Fruit fly (Drosophila melanogaster) whole organism, embryonic: ENCODE measurements around the gene Tsen2.

Experiments
- Adf1 ChIP-seq: fragments of 200-800 bp; sonication (Bioruptor generic); IDR thresholded peaks from 2 replicates; pipeline ENCODE4 v1.3.6; 2022; ENCODE audit warnings: missing biosample characterization, missing genetic modification characterization
- CG10209 ChIP-seq: fragments of 200-800 bp; sonication (Bioruptor generic); optimal IDR thresholded peaks from 3 replicates; lab custom pipeline; 2017; ENCODE audit warnings: missing biosample characterization, mild to moderate bottlenecking, missing genetic modification characterization, missing genetic modification reagents
- CG10321 ChIP-seq: fragments of 200-800 bp; sonication (Bioruptor generic); IDR thresholded peaks from 2 replicates; pipeline ENCODE4 v1.3.6; 2022; ENCODE audit warnings: missing biosample characterization, missing genetic modification characterization
- CG11456 ChIP-seq: fragments of 200-800 bp; sonication (Bioruptor generic); IDR thresholded peaks from 3 replicates; pipeline ENCODE4 v1.3.6; 2022; ENCODE audit warnings: missing biosample characterization, missing genetic modification characterization
- CG12071 ChIP-seq: fragments of 200-800 bp; sonication (Bioruptor generic); optimal IDR thresholded peaks from 3 replicates; lab custom pipeline; 2018; ENCODE audit warnings: missing biosample characterization, mild to moderate bottlenecking, missing genetic modification characterization
- CG12155 ChIP-seq: fragments of 200-800 bp; sonication (Bioruptor generic); optimal IDR thresholded peaks from 3 replicates; lab custom pipeline; 2016; ENCODE audit warnings: missing biosample characterization, missing genetic modification characterization
- CG13775 ChIP-seq: fragments of 200-800 bp; sonication (Bioruptor generic); optimal IDR thresholded peaks from 3 replicates; lab custom pipeline; 2017; ENCODE audit warnings: missing biosample characterization, mild to moderate bottlenecking, missing genetic modification characterization
- CG14710 ChIP-seq: fragments of 200-800 bp; sonication (Bioruptor generic); optimal IDR thresholded peaks from 3 replicates; lab custom pipeline; 2019; ENCODE audit warnings: missing biosample characterization, mild to moderate bottlenecking, missing genetic modification characterization, moderate library complexity
- CG14965 ChIP-seq: fragments of 200-800 bp; sonication (Bioruptor generic); optimal IDR thresholded peaks from 2 replicates; lab custom pipeline; 2016; ENCODE audit warnings: missing biosample characterization, missing genetic modification characterization, borderline replicate concordance
- CG15073 ChIP-seq: fragments of 200-800 bp; sonication (Bioruptor generic); optimal IDR thresholded peaks from 2 replicates; lab custom pipeline; 2016; ENCODE audit warnings: missing biosample characterization, missing genetic modification characterization
- CG15479 ChIP-seq: fragments of 200-800 bp; sonication (Bioruptor generic); optimal IDR thresholded peaks from 3 replicates; lab custom pipeline; 2019; ENCODE audit warnings: missing biosample characterization, mild to moderate bottlenecking, missing genetic modification characterization, moderate library complexity
- CG15696 ChIP-seq: fragments of 200-800 bp; sonication (Bioruptor generic); optimal IDR thresholded peaks from 2 replicates; lab custom pipeline; 2019; ENCODE audit warnings: missing biosample characterization, mild to moderate bottlenecking, missing genetic modification characterization, moderate library complexity
- CG1602 ChIP-seq: fragments of 200-800 bp; sonication (Bioruptor generic); optimal IDR thresholded peaks from 3 replicates; lab custom pipeline; 2016; ENCODE audit warnings: missing biosample characterization, missing genetic modification characterization
- CG16815 ChIP-seq: fragments of 200-800 bp; sonication (Bioruptor generic); optimal IDR thresholded peaks from 3 replicates; lab custom pipeline; 2017; ENCODE audit warnings: missing biosample characterization, mild to moderate bottlenecking, missing genetic modification characterization
- CG17328 ChIP-seq: fragments of 200-800 bp; sonication (Bioruptor generic); IDR thresholded peaks from 2 replicates; pipeline ENCODE4 v1.3.6; 2022; ENCODE audit warnings: missing biosample characterization, missing genetic modification characterization
- CG2116 ChIP-seq: fragments of 200-800 bp; sonication (Bioruptor generic); optimal IDR thresholded peaks from 3 replicates; lab custom pipeline; 2018; ENCODE audit warnings: missing biosample characterization, mild to moderate bottlenecking, missing genetic modification characterization
- CG31365 ChIP-seq: fragments of 200-800 bp; sonication (Bioruptor generic); optimal IDR thresholded peaks from 2 replicates; lab custom pipeline; 2018; ENCODE audit warnings: missing biosample characterization, mild to moderate bottlenecking, missing genetic modification characterization
- CG3163 ChIP-seq: fragments of 200-800 bp; sonication (Bioruptor generic); optimal IDR thresholded peaks from 3 replicates; lab custom pipeline; 2016; ENCODE audit warnings: missing biosample characterization, missing genetic modification characterization
- CG32772 ChIP-seq: fragments of 200-800 bp; sonication (Bioruptor generic); IDR thresholded peaks from 2 replicates; pipeline ENCODE4 v1.3.6; 2022; ENCODE audit warnings: missing biosample characterization, missing genetic modification characterization
- CG8924 ChIP-seq: fragments of 200-800 bp; optimal IDR thresholded peaks from 3 replicates; lab custom pipeline; 2019; ENCODE audit warnings: missing biosample characterization, mild to moderate bottlenecking, missing genetic modification characterization, moderate library complexity
- CG9932 ChIP-seq: fragments of 200-800 bp; sonication (Bioruptor generic); IDR thresholded peaks from 2 replicates; pipeline ENCODE4 v1.3.6; 2022; ENCODE audit warnings: missing biosample characterization, missing genetic modification characterization
- Camta ChIP-seq: fragments of 200-800 bp; sonication (Bioruptor generic); optimal IDR thresholded peaks from 2 replicates; lab custom pipeline; 2016; ENCODE audit warnings: missing biosample characterization, missing genetic modification characterization
- CkIIα-i1 ChIP-seq: fragments of 200-800 bp; sonication (Bioruptor generic); IDR thresholded peaks from 2 replicates; pipeline ENCODE4 v1.3.6; 2022; ENCODE audit warnings: missing biosample characterization, missing genetic modification characterization
- D ChIP-seq, 2 experiments: fragments of 200-800 bp in 1 of 2; fragments of >200 bp in 1 of 2; sonication (Bioruptor generic) in 1 of 2; optimal IDR thresholded peaks; 2 replicates in 1 of 2; 3 replicates in 1 of 2; lab custom pipeline; 2017; ENCODE audit warnings: mild to moderate bottlenecking in 1 of 2, missing biosample characterization in 1 of 2, missing genetic modification characterization in 1 of 2, missing genetic modification reagents in 1 of 2
- Ets97D ChIP-seq: fragments of 200-800 bp; sonication (Bioruptor generic); optimal IDR thresholded peaks from 3 replicates; lab custom pipeline; 2016; ENCODE audit warnings: missing biosample characterization, missing genetic modification characterization
- Gsc ChIP-seq: fragments of 200-800 bp; sonication (Bioruptor generic); IDR thresholded peaks from 2 replicates; pipeline ENCODE4 v1.3.6; 2022; ENCODE audit warnings: missing biosample characterization, missing genetic modification characterization
- Hand ChIP-seq: fragments of 200-800 bp; sonication (Bioruptor generic); optimal IDR thresholded peaks from 2 replicates; lab custom pipeline; 2017; ENCODE audit warnings: mild to moderate bottlenecking, missing biosample characterization, missing genetic modification reagents, missing genetic modification characterization
- Hr39 ChIP-seq: fragments of >200 bp; optimal IDR thresholded peaks from 2 replicates; lab custom pipeline; 2017
- Med ChIP-seq: fragments of 200-800 bp; sonication (Bioruptor generic); peaks from one replicate; lab custom pipeline; 2016; ENCODE audit warnings: missing biosample characterization, missing genetic modification characterization, mild to moderate bottlenecking, inconsistent platforms, moderate library complexity
- Neu2 ChIP-seq: fragments of 200-800 bp; sonication (Bioruptor generic); optimal IDR thresholded peaks from 3 replicates; lab custom pipeline; 2016; ENCODE audit warnings: missing biosample characterization, missing genetic modification characterization, borderline replicate concordance
- Rfx ChIP-seq: fragments of 200-800 bp; sonication (Bioruptor generic); IDR thresholded peaks from 2 replicates; pipeline ENCODE4 v1.3.6; 2022; ENCODE audit warnings: missing biosample characterization, missing genetic modification characterization
- Sry-δ ChIP-seq: fragments of 200-800 bp; sonication (Bioruptor generic); optimal IDR thresholded peaks from 2 replicates; lab custom pipeline; 2016; ENCODE audit warnings: missing biosample characterization, missing genetic modification characterization
- TFAM ChIP-seq: fragments of 200-800 bp; sonication (Bioruptor generic); optimal IDR thresholded peaks from 2 replicates; lab custom pipeline; 2017; ENCODE audit warnings: missing biosample characterization, missing genetic modification characterization, inconsistent platforms
- aop ChIP-seq: fragments of 200-800 bp; sonication (Bioruptor generic); IDR thresholded peaks from 2 replicates; pipeline ENCODE4 v1.3.6; 2022; ENCODE audit warnings: missing biosample characterization, missing genetic modification characterization
- bbx ChIP-seq: fragments of 200-800 bp; sonication (Bioruptor generic); IDR thresholded peaks from 2 replicates; pipeline ENCODE4 v1.3.6; 2022; ENCODE audit warnings: missing biosample characterization, missing genetic modification characterization; ENCODE audit not compliant: partially characterized antibody
- gcm ChIP-seq: fragments of 200-800 bp; sonication (Bioruptor generic); optimal IDR thresholded peaks from 2 replicates; lab custom pipeline; 2019; ENCODE audit warnings: missing biosample characterization, mild to moderate bottlenecking, missing genetic modification characterization, moderate library complexity
- gfzf ChIP-seq: fragments of 200-800 bp; sonication (Bioruptor generic); optimal IDR thresholded peaks from 2 replicates; lab custom pipeline; 2016; ENCODE audit warnings: missing biosample characterization, mild to moderate bottlenecking, missing genetic modification characterization, moderate library complexity
- inv ChIP-seq: fragments of 200-800 bp; sonication (Bioruptor generic); IDR thresholded peaks from 2 replicates; pipeline ENCODE4 v1.3.6; 2022; ENCODE audit warnings: missing biosample characterization, missing genetic modification characterization; ENCODE audit not compliant: partially characterized antibody
- lmd ChIP-seq: fragments of 200-800 bp; sonication (Bioruptor generic); IDR thresholded peaks from 2 replicates; pipeline ENCODE4 v1.3.6; 2022; ENCODE audit warnings: missing biosample characterization, missing genetic modification characterization
- mld ChIP-seq: fragments of 200-800 bp; sonication (Bioruptor generic); IDR thresholded peaks from 3 replicates; pipeline ENCODE4 v1.3.6; 2022; ENCODE audit warnings: missing biosample characterization, missing genetic modification characterization; ENCODE audit not compliant: partially characterized antibody
- org-1 ChIP-seq: fragments of 200-800 bp; sonication (Bioruptor generic); optimal IDR thresholded peaks from 2 replicates; lab custom pipeline; 2017; ENCODE audit warnings: missing biosample characterization, missing genetic modification characterization
- p53 ChIP-seq: fragments of 200-800 bp; sonication (Bioruptor generic); optimal IDR thresholded peaks from 2 replicates; lab custom pipeline; 2016; ENCODE audit warnings: missing biosample characterization, missing genetic modification characterization
- pfk ChIP-seq: fragments of 200-800 bp; sonication (Bioruptor generic); optimal IDR thresholded peaks from 2 replicates; lab custom pipeline; 2018; ENCODE audit warnings: missing biosample characterization, mild to moderate bottlenecking, missing genetic modification characterization, moderate library complexity
- run ChIP-seq: fragments of 200-800 bp; sonication (Bioruptor generic); optimal IDR thresholded peaks from 3 replicates; lab custom pipeline; 2018; ENCODE audit warnings: missing biosample characterization, mild to moderate bottlenecking, missing genetic modification characterization
- salm ChIP-seq: fragments of 200-800 bp; sonication (Bioruptor generic); optimal IDR thresholded peaks from 2 replicates; lab custom pipeline; 2018; ENCODE audit warnings: missing biosample characterization, mild to moderate bottlenecking, missing genetic modification characterization
- so ChIP-seq: fragments of 200-800 bp; sonication (Bioruptor generic); IDR thresholded peaks from 3 replicates; pipeline ENCODE4 v1.3.6; 2022; ENCODE audit warnings: missing biosample characterization, missing genetic modification characterization
- tgo ChIP-seq: fragments of 200-800 bp; sonication (Bioruptor generic); IDR thresholded peaks from 3 replicates; pipeline ENCODE4 v1.3.6; 2022; ENCODE audit warnings: missing biosample characterization, missing genetic modification characterization
- tin ChIP-seq: fragments of 200-800 bp; sonication (Bioruptor generic); optimal IDR thresholded peaks from 3 replicates; lab custom pipeline; 2016; ENCODE audit warnings: missing biosample characterization, missing genetic modification characterization

The Tsen2 gene

dm6 chr2L:16720707-16721700, 8.6 kb upstream of the Tsen2 start (continued):
- TF ChIP-seq Gsc (GFP tag; lab: Robert Waterston, UW) (no peak; the same call in none of the 2 replicates), CG15073 (GFP tag; lab: Kevin White, UChicago) (peak; percentile 42), CG11456 (GFP tag; lab: Robert Waterston, UW) (peak; percentile 95), CG31365 (peak; percentile 46), CG32772 (peak; percentile 95), org-1 (GFP tag; lab: Kevin White, UChicago) (peak; percentile 59), CG12071 (GFP tag; lab: Kevin White, UChicago) (peak; percentile 76), bbx (GFP tag; lab: Robert Waterston, UW) (0 out of 2 replicates have a peak, but pooled peaks have one; percentile 17), Ets97D (peak; percentile 60), CG3163 (GFP tag; lab: Kevin White, UChicago) (no peak), CG16815 (peak; percentile 51), gcm (GFP tag; lab: Kevin White, UChicago) (peak; percentile 86), Hand (GFP tag; lab: Kevin White, UChicago) (peak; percentile 77), lmd (GFP tag; lab: Robert Waterston, UW) (peak; percentile 90), gfzf (no peak), aop (GFP tag; lab: Robert Waterston, UW) (peak; percentile 83), Camta (GFP tag; lab: Kevin White, UChicago) (peak; percentile 72), Neu2 (GFP tag; lab: Kevin White, UChicago) (no peak), CG14710 (tag; lab: Kevin White, UChicago) (peak; percentile 93), salm (tag; lab: Kevin White, UChicago) (peak; percentile 73), so (peak; percentile 94), CG12155 (GFP tag; lab: Kevin White, UChicago) (peak; percentile 79), Sry-δ (GFP tag; lab: Kevin White, UChicago) (peak; percentile 35), mld (GFP tag; lab: Robert Waterston, UW) (no peak), CG14965 (GFP tag; lab: Kevin White, UChicago) (no peak), CG2116 (GFP tag; lab: Kevin White, UChicago) (peak; percentile 64), CG9932 (GFP tag; lab: Robert Waterston, UW) (peak; percentile 93), tin (GFP tag; lab: Kevin White, UChicago) (peak; percentile 92), CG13775 (GFP tag; lab: Kevin White, UChicago) (peak; percentile 77), inv (GFP tag; lab: Robert Waterston, UW) (no peak), CG1602 (peak; percentile 86), CG10321 (peak; percentile 72), D (optimal IDR thresholded peaks at IDR 0.05; lab: Kevin White, UChicago) (no peak), D (GFP tag; optimal IDR thresholded peaks at IDR 0.05; lab: Kevin White, UChicago) (peak; percentile 91), Adf1 (GFP tag; lab: Robert Waterston, UW) (peak; percentile 67), pfk (GFP tag; lab: Kevin White, UChicago) (no peak), Med (GFP tag; lab: Kevin White, UChicago) (peak; percentile 95), CkIIα-i1 (GFP tag; lab: Robert Waterston, UW) (peak; percentile 62; the same call in 1 of the 2 replicates), Hr39 (lab: Kevin White, UChicago) (no peak), Rfx (GFP tag; lab: Robert Waterston, UW) (peak; percentile 94), CG15479 (GFP tag; lab: Kevin White, UChicago) (no peak), tgo (GFP tag; lab: Robert Waterston, UW) (peak; percentile 96), p53 (GFP tag; lab: Kevin White, UChicago) (peak; percentile 37), CG10209 (GFP tag; lab: Kevin White, UChicago) (peak; percentile 84), TFAM (GFP tag; lab: Kevin White, UChicago) (peak; percentile 64), CG8924 (tag; lab: Kevin White, UChicago) (peak; percentile 88), run (peak; percentile 91), CG15696 (tag; lab: Kevin White, UChicago) (peak; percentile 76), CG17328 (peak; percentile 96)
